Fruit fly (Drosophila melanogaster): ENCODE results near the gene Alg13.

The Alg13 gene

dm6 chr3R:29095525-29095924 is 42.8 kb downstream of the Alg13 start:
- TF ChIP-seq CG13204 (GFP tag; optimal IDR thresholded peaks at IDR 0.05) = peak; percentile 42
- no peak for TF ChIP-seq rn (GFP tag; IDR thresholded peaks at IDR 0.05)
- no peak for TF ChIP-seq CG9948 (tag; optimal IDR thresholded peaks at IDR 0.05)
- TF ChIP-seq Pif1A (GFP tag; optimal IDR thresholded peaks at IDR 0.05) = no peak
- peak; percentile 51 for TF ChIP-seq EcR (GFP tag; optimal IDR thresholded peaks at IDR 0.05)
- TF ChIP-seq CG4496 (GFP tag; IDR thresholded peaks at IDR 0.05) = peak; percentile 19; the same call in 1 of the 3 replicates
- TF ChIP-seq fd96Ca (GFP tag; IDR thresholded peaks at IDR 0.05) = no peak
- no peak for TF ChIP-seq CG8159 (tag; optimal IDR thresholded peaks at IDR 0.05)
- TF ChIP-seq Snoo (tag; optimal IDR thresholded peaks at IDR 0.05) = no peak
- no peak for TF ChIP-seq CG17806 (tag; optimal IDR thresholded peaks at IDR 0.05)
- no peak for TF ChIP-seq D1 (tag; optimal IDR thresholded peaks at IDR 0.05)
- no peak for TF ChIP-seq Pif1B (GFP tag; optimal IDR thresholded peaks at IDR 0.05)

DNA sequence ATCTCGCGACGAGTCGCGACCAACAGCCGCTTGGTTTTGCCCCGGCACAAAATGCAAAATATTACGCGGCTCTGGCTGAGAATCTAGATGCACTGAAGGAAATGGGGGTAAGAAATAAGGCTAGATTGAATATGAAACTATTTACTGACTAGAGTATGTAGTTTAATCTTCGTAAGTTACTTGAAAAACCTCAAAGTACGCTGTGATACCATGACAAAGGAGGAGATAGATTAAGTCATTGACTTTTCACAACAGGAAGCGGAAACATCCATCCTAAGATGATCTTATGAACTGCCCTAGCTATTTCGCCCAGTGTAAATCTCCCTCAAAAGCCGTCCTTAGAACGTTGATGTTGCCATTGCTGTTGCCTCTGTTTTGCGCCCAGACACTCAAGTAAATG is 44.2 kb downstream of the Alg13 start:
- no peak for TF ChIP-seq EcR (GFP tag; optimal IDR thresholded peaks at IDR 0.05)
- TF ChIP-seq gl (tag; optimal IDR thresholded peaks at IDR 0.05) = peak; percentile 57
- TF ChIP-seq CG4496 (GFP tag; IDR thresholded peaks at IDR 0.05) = peak; percentile 62; the same call in 1 of the 3 replicates
- peak; percentile 27; the same call in 1 of the 2 replicates for TF ChIP-seq CG32121 (GFP tag; IDR thresholded peaks at IDR 0.05)
- TF ChIP-seq D1 (tag; optimal IDR thresholded peaks at IDR 0.05) = peak; percentile 27
- TF ChIP-seq CG17806 (tag; optimal IDR thresholded peaks at IDR 0.05) = peak; percentile 81
- TF ChIP-seq Ets98B (GFP tag; IDR thresholded peaks at IDR 0.05) = no peak; the same call in 1 of the 2 replicates
- peak; percentile 79 for TF ChIP-seq fd96Ca (GFP tag; IDR thresholded peaks at IDR 0.05)
- TF ChIP-seq CG13204 (GFP tag; optimal IDR thresholded peaks at IDR 0.05) = peak; percentile 17
- no peak for TF ChIP-seq CG10348 (GFP tag; IDR thresholded peaks at IDR 0.05)
- TF ChIP-seq CG8301 (tag; optimal IDR thresholded peaks at IDR 0.05) = peak; percentile 84
- peak; percentile 81 for TF ChIP-seq CG9948 (tag; optimal IDR thresholded peaks at IDR 0.05)
- no peak for TF ChIP-seq rn (GFP tag; IDR thresholded peaks at IDR 0.05)
- peak; percentile 70 for TF ChIP-seq CG34367 (tag; optimal IDR thresholded peaks at IDR 0.05)
- peak; percentile 32 for TF ChIP-seq Pif1B (GFP tag; optimal IDR thresholded peaks at IDR 0.05)
- peak; percentile 66 for TF ChIP-seq CG15710 (tag; optimal IDR thresholded peaks at IDR 0.05)
- TF ChIP-seq Pif1A (GFP tag; optimal IDR thresholded peaks at IDR 0.05) = peak; percentile 65
- peak; percentile 8 for TF ChIP-seq Snoo (tag; optimal IDR thresholded peaks at IDR 0.05)
- TF ChIP-seq CG14655 (GFP tag; optimal IDR thresholded peaks at IDR 0.05) = peak; percentile 88
- peak; percentile 78 for TF ChIP-seq CG8159 (tag; optimal IDR thresholded peaks at IDR 0.05)
- TF ChIP-seq CG12605 (GFP tag; IDR thresholded peaks at IDR 0.05) = peak; percentile 48; the same call in 1 of the 2 replicates

DNA sequence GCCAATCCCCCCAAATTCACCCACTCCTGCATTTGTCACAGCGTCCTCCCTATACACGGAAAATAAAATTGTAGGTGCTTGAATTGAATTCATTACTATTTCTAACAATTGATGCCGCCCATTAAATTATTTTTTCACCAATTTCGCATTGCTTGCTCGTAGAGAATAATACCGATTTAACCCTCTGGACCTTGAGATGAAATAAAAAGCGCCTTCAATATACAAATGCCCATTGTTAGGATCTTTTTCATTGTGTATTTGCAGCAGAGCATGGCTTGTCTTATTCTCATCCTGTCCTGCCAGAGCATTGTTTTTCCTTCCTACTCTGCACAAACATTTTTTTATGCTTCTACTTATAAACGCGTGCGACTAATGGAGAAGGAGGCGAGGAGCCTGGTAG is 46.8 kb downstream of the Alg13 start:
- no peak for TF ChIP-seq CG10348 (GFP tag; IDR thresholded peaks at IDR 0.05)
- no peak for TF ChIP-seq EcR (GFP tag; optimal IDR thresholded peaks at IDR 0.05)
- TF ChIP-seq CG15710 (tag; optimal IDR thresholded peaks at IDR 0.05) = peak; percentile 58
- TF ChIP-seq Pif1B (GFP tag; optimal IDR thresholded peaks at IDR 0.05) = peak; percentile 15
- TF ChIP-seq fd96Ca (GFP tag; IDR thresholded peaks at IDR 0.05) = peak; percentile 61; the same call in 2 of the 3 replicates
- TF ChIP-seq CG14655 (GFP tag; optimal IDR thresholded peaks at IDR 0.05) = peak; percentile 60
- peak; percentile 59 for TF ChIP-seq Pif1A (GFP tag; optimal IDR thresholded peaks at IDR 0.05)
- TF ChIP-seq CG34367 (tag; optimal IDR thresholded peaks at IDR 0.05) = peak; percentile 58
- TF ChIP-seq CG13204 (GFP tag; optimal IDR thresholded peaks at IDR 0.05) = no peak
- no peak for TF ChIP-seq D1 (tag; optimal IDR thresholded peaks at IDR 0.05)
- TF ChIP-seq Ets98B (GFP tag; IDR thresholded peaks at IDR 0.05) = peak; percentile 25; the same call in 1 of the 2 replicates
- no peak for TF ChIP-seq CG32121 (GFP tag; IDR thresholded peaks at IDR 0.05)
- peak; percentile 48 for TF ChIP-seq CG8301 (tag; optimal IDR thresholded peaks at IDR 0.05)
- no peak for TF ChIP-seq CG12605 (GFP tag; IDR thresholded peaks at IDR 0.05)
- no peak for TF ChIP-seq gl (tag; optimal IDR thresholded peaks at IDR 0.05)
- no peak for TF ChIP-seq rn (GFP tag; IDR thresholded peaks at IDR 0.05)
- no peak; the same call in 2 of the 3 replicates for TF ChIP-seq CG4496 (GFP tag; IDR thresholded peaks at IDR 0.05)
- TF ChIP-seq CG17806 (tag; optimal IDR thresholded peaks at IDR 0.05) = peak; percentile 76
- TF ChIP-seq CG9948 (tag; optimal IDR thresholded peaks at IDR 0.05) = peak; percentile 77
- peak; percentile 13 for TF ChIP-seq Snoo (tag; optimal IDR thresholded peaks at IDR 0.05)
- peak; percentile 73 for TF ChIP-seq CG8159 (tag; optimal IDR thresholded peaks at IDR 0.05)

dm6 chr3R:29089662-29090007 is 48.7 kb downstream of the Alg13 start:
- peak; percentile 33; the same call in 1 of the 2 replicates for TF ChIP-seq CG32121 (GFP tag; IDR thresholded peaks at IDR 0.05)
- TF ChIP-seq gl (tag; optimal IDR thresholded peaks at IDR 0.05) = no peak
- peak; percentile 60; the same call in 1 of the 3 replicates for TF ChIP-seq CG4496 (GFP tag; IDR thresholded peaks at IDR 0.05)
- no peak for TF ChIP-seq Ets98B (GFP tag; IDR thresholded peaks at IDR 0.05)
- peak; percentile 36 for TF ChIP-seq CG8301 (tag; optimal IDR thresholded peaks at IDR 0.05)
- TF ChIP-seq CG14655 (GFP tag; optimal IDR thresholded peaks at IDR 0.05) = peak; percentile 57
- no peak for TF ChIP-seq D1 (tag; optimal IDR thresholded peaks at IDR 0.05)
- TF ChIP-seq CG15710 (tag; optimal IDR thresholded peaks at IDR 0.05) = no peak
- TF ChIP-seq EcR (GFP tag; optimal IDR thresholded peaks at IDR 0.05) = no peak
- no peak for TF ChIP-seq CG10348 (GFP tag; IDR thresholded peaks at IDR 0.05)

- TF ChIP-seq D1 (tag; optimal IDR thresholded peaks at IDR 0.05) (no peak), fd96Ca (GFP tag; IDR thresholded peaks at IDR 0.05) (no peak), Ets98B (GFP tag; IDR thresholded peaks at IDR 0.05) (peak; percentile 24; the same call in 1 of the 2 replicates), CG4496 (GFP tag; IDR thresholded peaks at IDR 0.05) (peak; percentile 55; the same call in 1 of the 3 replicates), Pif1A (GFP tag; optimal IDR thresholded peaks at IDR 0.05) (peak; percentile 52), CG15710 (tag; optimal IDR thresholded peaks at IDR 0.05) (peak; percentile 34), CG14655 (GFP tag; optimal IDR thresholded peaks at IDR 0.05) (peak; percentile 72), CG12605 (GFP tag; IDR thresholded peaks at IDR 0.05) (no peak), CG34367 (tag; optimal IDR thresholded peaks at IDR 0.05) (peak; percentile 32), rn (GFP tag; IDR thresholded peaks at IDR 0.05) (no peak), CG10348 (GFP tag; IDR thresholded peaks at IDR 0.05) (no peak), EcR (GFP tag; optimal IDR thresholded peaks at IDR 0.05) (no peak), CG8159 (tag; optimal IDR thresholded peaks at IDR 0.05) (peak; percentile 51), CG32121 (GFP tag; IDR thresholded peaks at IDR 0.05) (no peak), CG13204 (GFP tag; optimal IDR thresholded peaks at IDR 0.05) (no peak), CG8301 (tag; optimal IDR thresholded peaks at IDR 0.05) (peak; percentile 61), CG17806 (tag; optimal IDR thresholded peaks at IDR 0.05) (peak; percentile 54), CG9948 (tag; optimal IDR thresholded peaks at IDR 0.05) (peak; percentile 59), Pif1B (GFP tag; optimal IDR thresholded peaks at IDR 0.05) (peak; percentile 52), gl (tag; optimal IDR thresholded peaks at IDR 0.05) (no peak), Snoo (tag; optimal IDR thresholded peaks at IDR 0.05) (peak; percentile 39)
Observed at dm6 chr3R:29088938-29089661, 49.3 kb downstream of the Alg13 start.

All from whole organism, pupa.